Worm (Caenorhabditis elegans) whole organism, dauer: ENCODE data around the gene C54D2.6.

Source experiments
- unc-62 ChIP-seq: sonication (generic microtip); optimal IDR thresholded peaks from 2 replicates; lab custom pipeline; 2017; ENCODE audit warnings: missing biosample characterization, missing genetic modification reagents, missing genetic modification characterization

The C54D2.6 gene

ce11 chrX:7825707-7826106 lies 21.6 kb downstream of the C54D2.6 start:
- no peak for TF ChIP-seq unc-62

- no peak for TF ChIP-seq unc-62
These were observed 24.1 kb downstream of the C54D2.6 start, which contains the start of gene eef-1A.2 for ce11 chrX:7823108-7823704. eef-1A.2 (plus strand) TSS chrX:7823654.

ce11 chrX:7817555-7817954 lies 29.8 kb downstream of the C54D2.6 start:
- TF ChIP-seq unc-62 = no peak

ce11 chrX:7816434-7816974 lies 30.8 kb downstream of the C54D2.6 start, which contains the start of the genes sek-1 and R03G5.6:
sek-1 (plus strand) TSS chrX:7816734.
R03G5.6 (minus strand) TSS chrX:7816924.
- TF ChIP-seq unc-62 = no peak

- TF ChIP-seq unc-62 = no peak
These were observed 32.1 kb downstream of the C54D2.6 start for ce11 chrX:7815230-7815629.

ce11 chrX:7814747-7815146 lies 32.6 kb downstream of the C54D2.6 start:
- no peak for TF ChIP-seq unc-62

- TF ChIP-seq unc-62 = no peak
These were observed 36.3 kb downstream of the C54D2.6 start for ce11 chrX:7810991-7811390.

ce11 chrX:7809352-7810196 lies 37.7 kb downstream of the C54D2.6 start:
- TF ChIP-seq unc-62 = no peak

ce11 chrX:7808388-7808787 lies 38.9 kb downstream of the C54D2.6 start:
- TF ChIP-seq unc-62 = no peak

ce11 chrX:7800370-7800769 lies 46.9 kb downstream of the C54D2.6 start:
- no peak for TF ChIP-seq unc-62

- TF ChIP-seq unc-62 = no peak
These were observed 47.6 kb downstream of the C54D2.6 start, which contains the start of gene gpx-7 for ce11 chrX:7799680-7800079. gpx-7 (minus strand) TSS chrX:7799780.

ce11 chrX:7798248-7799020 lies 48.9 kb downstream of the C54D2.6 start, which contains the start of gene adm-4:
adm-4 (minus strand) TSS chrX:7798298.
- TF ChIP-seq unc-62 = no peak
